Fruit fly (Drosophila melanogaster) whole organism, embryonic: ENCODE results near the gene ida.

Experiments used
- CG10147 ChIP-seq: fragments of 200-800 bp; sonication (Bioruptor generic); optimal IDR thresholded peaks from 2 replicates; lab custom pipeline; 2019; ENCODE audit warnings: missing biosample characterization, mild to moderate bottlenecking, missing genetic modification characterization, moderate library complexity
- CG10274 ChIP-seq: fragments of 200-800 bp; sonication (Bioruptor generic); optimal IDR thresholded peaks from 3 replicates; lab custom pipeline; 2017; ENCODE audit warnings: missing biosample characterization, mild to moderate bottlenecking, missing genetic modification characterization
- CG10654 ChIP-seq: fragments of 200-800 bp; sonication (Bioruptor generic); optimal IDR thresholded peaks from 2 replicates; lab custom pipeline; 2016; ENCODE audit warnings: missing biosample characterization, missing genetic modification characterization
- CG12104 ChIP-seq: fragments of 200-800 bp; sonication (Bioruptor generic); optimal IDR thresholded peaks from 3 replicates; lab custom pipeline; 2016; ENCODE audit warnings: missing biosample characterization, missing genetic modification characterization
- CG12299 ChIP-seq: fragments of 200-800 bp; sonication (Bioruptor generic); optimal IDR thresholded peaks from 2 replicates; lab custom pipeline; 2018; ENCODE audit warnings: missing biosample characterization, mild to moderate bottlenecking, missing genetic modification characterization
- CG13287 ChIP-seq: fragments of 200-800 bp; sonication (Bioruptor generic); IDR thresholded peaks from 2 replicates; pipeline ENCODE4 v1.3.6; 2022; ENCODE audit warnings: missing biosample characterization, missing genetic modification characterization; ENCODE audit not compliant: partially characterized antibody
- CG14050 ChIP-seq: fragments of 200-800 bp; sonication (Bioruptor generic); IDR thresholded peaks from 3 replicates; pipeline ENCODE4 v1.3.6; 2022; ENCODE audit warnings: missing biosample characterization, missing genetic modification characterization
- CG14710 ChIP-seq: fragments of 200-800 bp; sonication (Bioruptor generic); optimal IDR thresholded peaks from 3 replicates; lab custom pipeline; 2019; ENCODE audit warnings: missing biosample characterization, mild to moderate bottlenecking, missing genetic modification characterization, moderate library complexity
- CG15011 ChIP-seq: fragments of 200-800 bp; sonication (Bioruptor generic); optimal IDR thresholded peaks from 3 replicates; lab custom pipeline; 2018; ENCODE audit warnings: missing biosample characterization, mild to moderate bottlenecking, missing genetic modification characterization
- CG17829 ChIP-seq: fragments of 200-800 bp; optimal IDR thresholded peaks from 2 replicates; lab custom pipeline; 2019; ENCODE audit warnings: missing biosample characterization, mild to moderate bottlenecking, missing genetic modification characterization, moderate library complexity
- CG2129 ChIP-seq: fragments of 200-800 bp; sonication (Bioruptor generic); IDR thresholded peaks from 2 replicates; pipeline ENCODE4 v1.3.6; 2022; ENCODE audit warnings: missing biosample characterization, missing genetic modification characterization; ENCODE audit not compliant: partially characterized antibody
- CG2678 ChIP-seq: fragments of 200-800 bp; sonication (Bioruptor generic); optimal IDR thresholded peaks from 3 replicates; lab custom pipeline; 2019; ENCODE audit warnings: missing biosample characterization, mild to moderate bottlenecking, missing genetic modification characterization, moderate library complexity
- CG3163 ChIP-seq: fragments of 200-800 bp; sonication (Bioruptor generic); optimal IDR thresholded peaks from 3 replicates; lab custom pipeline; 2016; ENCODE audit warnings: missing biosample characterization, missing genetic modification characterization
- CG32772 ChIP-seq: fragments of 200-800 bp; sonication (Bioruptor generic); IDR thresholded peaks from 2 replicates; pipeline ENCODE4 v1.3.6; 2022; ENCODE audit warnings: missing biosample characterization, missing genetic modification characterization
- CG4707 ChIP-seq: fragments of 200-800 bp; sonication (Bioruptor generic); optimal IDR thresholded peaks from 2 replicates; lab custom pipeline; 2018; ENCODE audit warnings: missing biosample characterization, mild to moderate bottlenecking, missing genetic modification characterization, moderate library complexity
- CG7357 ChIP-seq: fragments of 200-800 bp; sonication (Bioruptor generic); IDR thresholded peaks from 3 replicates; pipeline ENCODE4 v1.3.6; 2022; ENCODE audit warnings: missing biosample characterization, missing genetic modification characterization
- CG7987 ChIP-seq: fragments of 200-800 bp; sonication (Bioruptor generic); optimal IDR thresholded peaks from 2 replicates; lab custom pipeline; 2018; ENCODE audit warnings: missing biosample characterization, mild to moderate bottlenecking, missing genetic modification characterization, moderate library complexity
- CG9437 ChIP-seq: fragments of 200-800 bp; sonication (Bioruptor generic); optimal IDR thresholded peaks from 2 replicates; lab custom pipeline; 2018; ENCODE audit warnings: missing biosample characterization, mild to moderate bottlenecking, missing genetic modification characterization
- CG9609 ChIP-seq: fragments of 200-800 bp; sonication (Bioruptor generic); optimal IDR thresholded peaks from 3 replicates; lab custom pipeline; 2016; ENCODE audit warnings: missing biosample characterization, missing genetic modification characterization
- CHES-1-like ChIP-seq: fragments of 200-800 bp; sonication (Bioruptor generic); optimal IDR thresholded peaks from 2 replicates; lab custom pipeline; 2016; ENCODE audit warnings: missing biosample characterization, missing genetic modification characterization
- CoRest ChIP-seq: fragments of 200-800 bp; sonication (Bioruptor generic); optimal IDR thresholded peaks from 3 replicates; lab custom pipeline; 2018; ENCODE audit warnings: missing biosample characterization, mild to moderate bottlenecking, missing genetic modification characterization, moderate library complexity
- Ets65A ChIP-seq: fragments of 200-800 bp; sonication (Bioruptor generic); peaks from one replicate; lab custom pipeline; 2016; ENCODE audit warnings: missing biosample characterization, missing genetic modification characterization
- Fer3 ChIP-seq: fragments of 200-800 bp; sonication (Bioruptor generic); optimal IDR thresholded peaks from 2 replicates; lab custom pipeline; 2018; ENCODE audit warnings: missing biosample characterization, mild to moderate bottlenecking, missing genetic modification characterization, moderate library complexity
- HLHmδ ChIP-seq: fragments of 200-800 bp; sonication (Bioruptor generic); optimal IDR thresholded peaks from 2 replicates; lab custom pipeline; 2018; ENCODE audit warnings: missing biosample characterization, mild to moderate bottlenecking, missing genetic modification characterization, moderate library complexity
- Hmr ChIP-seq: fragments of 200-800 bp; sonication (Bioruptor generic); optimal IDR thresholded peaks from 3 replicates; lab custom pipeline; 2017; ENCODE audit warnings: mild to moderate bottlenecking, missing biosample characterization, missing genetic modification reagents, missing genetic modification characterization
- Hr51 ChIP-seq, 2 experiments: fragments of 200-800 bp; sonication (Bioruptor generic); optimal IDR thresholded peaks; 2 replicates in 1 of 2; 3 replicates in 1 of 2; lab custom pipeline; 2016 to 2018; ENCODE audit warnings: missing biosample characterization in 2 of 2, missing genetic modification characterization in 2 of 2, mild to moderate bottlenecking in 1 of 2, moderate library complexity in 1 of 2
- Jarid2 ChIP-seq: fragments of 200-800 bp; sonication (Bioruptor generic); optimal IDR thresholded peaks from 3 replicates; lab custom pipeline; 2017; ENCODE audit warnings: mild to moderate bottlenecking, missing biosample characterization, missing genetic modification reagents, missing genetic modification characterization
- Lhr ChIP-seq: fragments of 200-800 bp; sonication (Bioruptor generic); optimal IDR thresholded peaks from 3 replicates; lab custom pipeline; 2017; ENCODE audit warnings: mild to moderate bottlenecking, missing biosample characterization, missing genetic modification reagents, missing genetic modification characterization
- Max ChIP-seq: fragments of 200-800 bp; sonication (Bioruptor generic); optimal IDR thresholded peaks from 2 replicates; lab custom pipeline; 2016; ENCODE audit warnings: missing biosample characterization, mild to moderate bottlenecking, missing genetic modification characterization
- NK7.1 ChIP-seq: fragments of 200-800 bp; sonication (Bioruptor generic); optimal IDR thresholded peaks from 3 replicates; lab custom pipeline; 2016; ENCODE audit warnings: missing biosample characterization, missing genetic modification characterization
- Oli ChIP-seq: fragments of 200-800 bp; sonication (Bioruptor generic); optimal IDR thresholded peaks from 2 replicates; lab custom pipeline; 2018; ENCODE audit warnings: missing biosample characterization, mild to moderate bottlenecking, missing genetic modification characterization, moderate library complexity
- Pdp1 ChIP-seq, 2 experiments: fragments of 200-800 bp; sonication (Bioruptor generic); optimal IDR thresholded peaks; 3 replicates each; lab custom pipeline; 2016; ENCODE audit warnings: missing biosample characterization in 2 of 2, missing genetic modification characterization in 2 of 2, mild to moderate bottlenecking in 1 of 2, moderate library complexity in 1 of 2
- Poxn ChIP-seq: fragments of 200-800 bp; sonication (Bioruptor generic); IDR thresholded peaks from 2 replicates; pipeline ENCODE4 v1.3.6; 2022; ENCODE audit warnings: missing biosample characterization, missing genetic modification characterization
- Six4 ChIP-seq: fragments of 200-800 bp; sonication (Bioruptor generic); optimal IDR thresholded peaks from 2 replicates; lab custom pipeline; 2016; ENCODE audit warnings: missing biosample characterization, missing genetic modification characterization
- Stat92E ChIP-seq, 3 experiments: fragments of >200 bp in 2 of 3; fragments of 200-800 bp in 1 of 3; sonication (Bioruptor generic) in 1 of 3; optimal IDR thresholded peaks; 2 replicates each; lab custom pipeline; 2017 to 2019; ENCODE audit warnings: missing biosample characterization in 3 of 3, missing genetic modification characterization in 3 of 3, mild to moderate bottlenecking in 1 of 3, moderate library complexity in 1 of 3
- bbx ChIP-seq: fragments of 200-800 bp; sonication (Bioruptor generic); IDR thresholded peaks from 2 replicates; pipeline ENCODE4 v1.3.6; 2022; ENCODE audit warnings: missing biosample characterization, missing genetic modification characterization; ENCODE audit not compliant: partially characterized antibody
- chif ChIP-seq, 2 experiments: fragments of 200-800 bp; sonication (Bioruptor generic); optimal IDR thresholded peaks; 3 replicates each; lab custom pipeline; 2016; ENCODE audit warnings: missing biosample characterization in 2 of 2, missing genetic modification characterization in 2 of 2
- fd3F ChIP-seq: fragments of 200-800 bp; sonication (Bioruptor generic); optimal IDR thresholded peaks from 2 replicates; lab custom pipeline; 2018; ENCODE audit warnings: missing biosample characterization, mild to moderate bottlenecking, missing genetic modification characterization, moderate library complexity
- gcm ChIP-seq: fragments of 200-800 bp; sonication (Bioruptor generic); optimal IDR thresholded peaks from 2 replicates; lab custom pipeline; 2019; ENCODE audit warnings: missing biosample characterization, mild to moderate bottlenecking, missing genetic modification characterization, moderate library complexity
- hkb ChIP-seq, 2 experiments: fragments of 200-800 bp in 1 of 2; fragments of >200 bp in 1 of 2; sonication (Bioruptor generic) in 1 of 2; IDR thresholded peaks in 1 of 2; optimal IDR thresholded peaks in 1 of 2; 2 replicates each; pipeline versions ENCODE4 v1.3.6 to Lab custom; 2017 to 2022; ENCODE audit warnings: missing biosample characterization in 1 of 2, missing genetic modification characterization in 1 of 2
- kni ChIP-seq: fragments of 200-800 bp; sonication (Bioruptor generic); optimal IDR thresholded peaks from 3 replicates; lab custom pipeline; 2017; ENCODE audit warnings: mild to moderate bottlenecking, missing biosample characterization, missing genetic modification reagents, missing genetic modification characterization
- nmo ChIP-seq: fragments of 200-800 bp; sonication (Bioruptor generic); optimal IDR thresholded peaks from 2 replicates; lab custom pipeline; 2018; ENCODE audit warnings: missing biosample characterization, mild to moderate bottlenecking, missing genetic modification characterization, moderate library complexity
- prd ChIP-seq, 3 experiments: fragments of >200 bp in 2 of 3; fragments of 200-800 bp in 1 of 3; sonication (Bioruptor generic) in 1 of 3; optimal IDR thresholded peaks in 2 of 3; IDR thresholded peaks in 1 of 3; 2 replicates in 2 of 3; 3 replicates in 1 of 3; pipeline versions ENCODE4 v1.3.6 to Lab custom; 2017 to 2022; ENCODE audit warnings: missing biosample characterization in 1 of 3, missing genetic modification characterization in 1 of 3
- pros ChIP-seq: fragments of 200-800 bp; sonication (Bioruptor generic); optimal IDR thresholded peaks from 3 replicates; lab custom pipeline; 2019; ENCODE audit warnings: missing biosample characterization, mild to moderate bottlenecking, missing genetic modification characterization, moderate library complexity
- sens ChIP-seq: fragments of 200-800 bp; sonication (Bioruptor generic); peaks from one replicate; lab custom pipeline; 2016; ENCODE audit warnings: missing biosample characterization, missing genetic modification characterization
- sim ChIP-seq: fragments of 200-800 bp; sonication (Bioruptor generic); IDR thresholded peaks from 2 replicates; pipeline ENCODE4 v1.3.6; 2022; ENCODE audit warnings: missing biosample characterization, missing genetic modification characterization

Gene ida

dm6 chr3L:3902491-3903198 lies 2.5 kb upstream of the ida start, which contains the start of gene Ubi-p63E (continued):
- peak; percentile 29 for TF ChIP-seq Max (GFP tag; lab: Kevin White, UChicago)
- TF ChIP-seq Fer3 (tag; lab: Kevin White, UChicago) = peak; percentile 60
- TF ChIP-seq CG7357 (GFP tag; lab: Robert Waterston, UW) = 0 out of 3 replicates have a peak, but pooled peaks have one; percentile 6
- TF ChIP-seq CG3163 (GFP tag; lab: Kevin White, UChicago) = peak; percentile 40
- no peak for TF ChIP-seq gcm (GFP tag; lab: Kevin White, UChicago)
- TF ChIP-seq Jarid2 (GFP tag; lab: Kevin White, UChicago) = peak; percentile 64
- TF ChIP-seq nmo (GFP tag; lab: Kevin White, UChicago) = peak; percentile 72
- no peak for TF ChIP-seq prd (optimal IDR thresholded peaks at IDR 0.05; lab: Kevin White, UChicago)
- no peak for TF ChIP-seq prd (GFP tag; IDR thresholded peaks at IDR 0.05; lab: Robert Waterston, UW)
- peak; percentile 70 for TF ChIP-seq CG2678 (tag; lab: Kevin White, UChicago)
- TF ChIP-seq CG12104 (GFP tag; lab: Kevin White, UChicago) = peak; percentile 70
- TF ChIP-seq CG32772 (GFP tag; lab: Robert Waterston, UW) = no peak
- no peak for TF ChIP-seq sim
- peak; percentile 44 for TF ChIP-seq NK7.1 (GFP tag; lab: Kevin White, UChicago)
- peak; percentile 63 for TF ChIP-seq CG9437 (GFP tag; lab: Kevin White, UChicago)
- TF ChIP-seq CG14710 (tag; lab: Kevin White, UChicago) = peak; percentile 67
- TF ChIP-seq Ets65A (GFP tag; lab: Kevin White, UChicago) = peak; percentile 96
- TF ChIP-seq CG10274 (GFP tag; lab: Kevin White, UChicago) = peak; percentile 8
- no peak for TF ChIP-seq CG2129 (GFP tag; lab: Robert Waterston, UW)
- TF ChIP-seq CG10654 (GFP tag; lab: Kevin White, UChicago) = peak; percentile 57
- peak; percentile 27 for TF ChIP-seq CG15011 (GFP tag; lab: Kevin White, UChicago)
- no peak for TF ChIP-seq CG14050 (GFP tag; lab: Robert Waterston, UW)
- TF ChIP-seq Oli (tag; lab: Kevin White, UChicago) = peak; percentile 55
- peak; percentile 50 for TF ChIP-seq Six4 (GFP tag; lab: Kevin White, UChicago)
- peak; percentile 76 to 86 for TF ChIP-seq Pdp1 (GFP tag; optimal IDR thresholded peaks at IDR 0.05; lab: Kevin White, UChicago)
- TF ChIP-seq Lhr = peak; percentile 11
- no peak for TF ChIP-seq Poxn
- TF ChIP-seq kni (GFP tag; lab: Kevin White, UChicago) = no peak
- TF ChIP-seq CG12299 (tag; lab: Kevin White, UChicago) = peak; percentile 51
- TF ChIP-seq CHES-1-like (GFP tag; lab: Kevin White, UChicago) = peak; percentile 54
- peak; percentile 65 for TF ChIP-seq CG9609 (GFP tag; lab: Kevin White, UChicago)
- peak; percentile 74 for TF ChIP-seq CoRest
- TF ChIP-seq CG4707 (GFP tag; lab: Kevin White, UChicago) = peak; percentile 31
- TF ChIP-seq hkb (optimal IDR thresholded peaks at IDR 0.05; lab: Kevin White, UChicago) = no peak
- TF ChIP-seq hkb (GFP tag; IDR thresholded peaks at IDR 0.05; lab: Robert Waterston, UW) = no peak
- peak; percentile 25 for TF ChIP-seq CG7987
- TF ChIP-seq pros (GFP tag; lab: Kevin White, UChicago) = no peak
- peak; percentile 2 for TF ChIP-seq CG10147 (GFP tag; lab: Kevin White, UChicago)
- peak; percentile 19 to 66 for TF ChIP-seq Hr51 (GFP tag; optimal IDR thresholded peaks at IDR 0.05; lab: Kevin White, UChicago)
- TF ChIP-seq CG13287 (GFP tag; lab: Robert Waterston, UW) = no peak
- TF ChIP-seq HLHmδ (GFP tag; lab: Kevin White, UChicago) = peak; percentile 54
- peak; percentile 24 for TF ChIP-seq fd3F (GFP tag; lab: Kevin White, UChicago)
- TF ChIP-seq CG17829 (tag; lab: Kevin White, UChicago) = peak; percentile 16
- TF ChIP-seq bbx = no peak
- peak; percentile 46 for TF ChIP-seq Hmr
- TF ChIP-seq chif (GFP tag; optimal IDR thresholded peaks at IDR 0.05; lab: Kevin White, UChicago) = peak; percentile 60 to 61
- peak in 1 of 3 experiments; percentile 50 for TF ChIP-seq Stat92E (GFP tag; optimal IDR thresholded peaks at IDR 0.05; lab: Kevin White, UChicago)
- peak; percentile 94 for TF ChIP-seq sens (GFP tag; lab: Kevin White, UChicago)
